Worm (Caenorhabditis elegans) whole organism, L2 larva: ENCODE results near the gene ugt-59.
"Not testable (repeated sequence)": the region's sequence is repeated elsewhere in the genome, so short reads cannot be mapped to it uniquely, and the experiment has no call there.

ENCODE experiments used
- C34F6.9 ChIP-seq: fragments of 150-350 bp; optimal IDR thresholded peaks from 2 replicates; lab custom pipeline; 2014; ENCODE audit warnings: missing biosample characterization, missing genetic modification characterization
- F13H6.1 ChIP-seq: sonication (generic microtip); optimal IDR thresholded peaks from 2 replicates; lab custom pipeline; 2016; ENCODE audit warnings: missing genetic modification characterization, missing compliant biosample characterization
- R02D3.7 ChIP-seq: fragments of 150-350 bp; optimal IDR thresholded peaks from 2 replicates; lab custom pipeline; 2014; ENCODE audit warnings: missing biosample characterization, missing genetic modification characterization
- Y55F3AM.14 ChIP-seq: fragments of 200-800 bp; sonication (Bioruptor generic); optimal IDR thresholded peaks from 2 replicates; lab custom pipeline; 2018; ENCODE audit warnings: mild to moderate bottlenecking, missing genetic modification characterization, missing compliant biosample characterization
- alr-1 ChIP-seq: fragments of 150-350 bp; optimal IDR thresholded peaks from 2 replicates; lab custom pipeline; 2014; ENCODE audit warnings: missing biosample characterization, missing genetic modification characterization
- aly-2 ChIP-seq: fragments of 150-350 bp; optimal IDR thresholded peaks from 2 replicates; lab custom pipeline; 2014; ENCODE audit warnings: missing biosample characterization, missing genetic modification characterization
- ama-1 ChIP-seq: fragments of 150-350 bp; optimal IDR thresholded peaks from 2 replicates; lab custom pipeline; 2018; ENCODE audit warnings: inconsistent platforms
- blmp-1 ChIP-seq: sonication (generic microtip); optimal IDR thresholded peaks from 2 replicates; lab custom pipeline; 2017; ENCODE audit warnings: missing genetic modification characterization, mild to moderate bottlenecking, missing compliant biosample characterization, antibody characterized with exemption, moderate library complexity; ENCODE audit not compliant: insufficient read depth
- ceh-82 ChIP-seq: fragments of 150-350 bp; optimal IDR thresholded peaks from 2 replicates; lab custom pipeline; 2014; ENCODE audit warnings: missing biosample characterization, missing genetic modification characterization
- crh-2 ChIP-seq: sonication (generic microtip); optimal IDR thresholded peaks from 2 replicates; lab custom pipeline; 2017; ENCODE audit warnings: missing biosample characterization, missing genetic modification characterization
- dmd-4 ChIP-seq: sonication (generic microtip); optimal IDR thresholded peaks from 2 replicates; lab custom pipeline; 2017; ENCODE audit warnings: missing biosample characterization, missing genetic modification characterization
- elt-1 ChIP-seq: fragments of 150-350 bp; optimal IDR thresholded peaks from 2 replicates; lab custom pipeline; 2014; ENCODE audit warnings: missing biosample characterization, missing genetic modification characterization
- fos-1 ChIP-seq: fragments of 150-350 bp; optimal IDR thresholded peaks from 2 replicates; lab custom pipeline; 2014; ENCODE audit warnings: missing biosample characterization, missing genetic modification characterization
- gmeb-1 ChIP-seq: fragments of 150-350 bp; optimal IDR thresholded peaks from 2 replicates; lab custom pipeline; 2014; ENCODE audit warnings: missing biosample characterization, missing genetic modification characterization
- lin-11 ChIP-seq: fragments of 150-350 bp; sonication (generic microtip); optimal IDR thresholded peaks from 2 replicates; lab custom pipeline; 2014; ENCODE audit warnings: missing biosample characterization, missing genetic modification characterization, inconsistent platforms, mixed read lengths
- lin-13 ChIP-seq: fragments of 150-350 bp; optimal IDR thresholded peaks from 2 replicates; lab custom pipeline; 2014; ENCODE audit warnings: missing biosample characterization, missing genetic modification reagents, missing genetic modification characterization
- lin-39 ChIP-seq: fragments of 150-350 bp; optimal IDR thresholded peaks from 2 replicates; lab custom pipeline; 2014; ENCODE audit warnings: missing biosample characterization, missing genetic modification reagents, missing genetic modification characterization
- mab-5 ChIP-seq: fragments of 150-350 bp; optimal IDR thresholded peaks from 2 replicates; lab custom pipeline; 2014; ENCODE audit warnings: missing biosample characterization, missing genetic modification characterization
- mdl-1 ChIP-seq, 2 experiments: fragments of 150-350 bp in 1 of 2; sonication (generic microtip) in 1 of 2; optimal IDR thresholded peaks; 2 replicates each; lab custom pipeline; 2017; ENCODE audit warnings: missing biosample characterization in 2 of 2, missing genetic modification characterization in 2 of 2
- nhr-10 ChIP-seq: sonication (generic microtip); optimal IDR thresholded peaks from 2 replicates; lab custom pipeline; 2017; ENCODE audit warnings: missing biosample characterization, missing genetic modification characterization
- nhr-11 ChIP-seq: fragments of 150-350 bp; optimal IDR thresholded peaks from 2 replicates; lab custom pipeline; 2014; ENCODE audit warnings: missing biosample characterization, missing genetic modification characterization
- nhr-129 ChIP-seq: fragments of 150-350 bp; optimal IDR thresholded peaks from 2 replicates; lab custom pipeline; 2014; ENCODE audit warnings: missing biosample characterization, missing genetic modification characterization
- nhr-21 ChIP-seq: fragments of 150-350 bp; optimal IDR thresholded peaks from 2 replicates; lab custom pipeline; 2014; ENCODE audit warnings: missing biosample characterization, missing genetic modification characterization
- nhr-23 ChIP-seq: fragments of 150-350 bp; optimal IDR thresholded peaks from 2 replicates; lab custom pipeline; 2014; ENCODE audit warnings: missing biosample characterization, missing genetic modification reagents, missing genetic modification characterization
- nhr-25 ChIP-seq: fragments of 150-350 bp; sonication (generic microtip); optimal IDR thresholded peaks from 3 replicates; lab custom pipeline; 2014; ENCODE audit warnings: missing biosample characterization, missing genetic modification characterization
- skn-1 ChIP-seq: sonication (generic microtip); optimal IDR thresholded peaks from 2 replicates; lab custom pipeline; 2017; ENCODE audit warnings: missing biosample characterization, missing genetic modification characterization
- sma-3 ChIP-seq: sonication (generic microtip); optimal IDR thresholded peaks from 2 replicates; lab custom pipeline; 2016; ENCODE audit warnings: missing genetic modification reagents, missing genetic modification characterization, missing compliant biosample characterization
- sma-9 ChIP-seq, 2 experiments: fragments of 150-350 bp in 1 of 2; sonication (generic microtip) in 1 of 2; optimal IDR thresholded peaks; 2 replicates each; lab custom pipeline; 2014 to 2016; ENCODE audit warnings: missing genetic modification characterization in 2 of 2, mild to moderate bottlenecking in 1 of 2, missing biosample characterization in 1 of 2, missing compliant biosample characterization in 1 of 2, missing genetic modification reagents in 1 of 2, moderate library complexity in 1 of 2
- snpc-4 ChIP-seq: fragments of 150-350 bp; optimal IDR thresholded peaks from 2 replicates; lab custom pipeline; 2014; ENCODE audit warnings: missing biosample characterization, missing genetic modification characterization
- unc-39 ChIP-seq: fragments of 150-350 bp; optimal IDR thresholded peaks from 2 replicates; lab custom pipeline; 2014; ENCODE audit warnings: missing biosample characterization, missing genetic modification characterization
- unc-55 ChIP-seq: fragments of 150-350 bp; sonication (generic microtip); optimal IDR thresholded peaks from 3 replicates; lab custom pipeline; 2014; ENCODE audit warnings: missing biosample characterization, missing genetic modification reagents, missing genetic modification characterization
- unc-62 ChIP-seq: fragments of 150-350 bp; optimal IDR thresholded peaks from 2 replicates; lab custom pipeline; 2014; ENCODE audit warnings: missing biosample characterization, missing genetic modification reagents, missing genetic modification characterization
- zag-1 ChIP-seq: fragments of 150-350 bp; optimal IDR thresholded peaks from 2 replicates; lab custom pipeline; 2014; ENCODE audit warnings: missing biosample characterization, missing genetic modification characterization

ugt-59 gene

ce11 chrIV:10322650-10323049, 37.8 kb upstream of the ugt-59 start, which contains the start of gene R09E10.1:
R09E10.1 (minus strand) TSS chrIV:10322750.
- not testable (repeated sequence) for TF ChIP-seq nhr-21, nhr-11, skn-1 (tag; lab: Kevin White, UChicago)

ce11 chrIV:10330962-10331361, 29.5 kb upstream of the ugt-59 start:
- peak; percentile 28 for TF ChIP-seq sma-9 (GFP tag; optimal IDR thresholded peaks at IDR 0.05; lab: Kevin White, UChicago)
- no peak for TF ChIP-seq sma-9 (tag; optimal IDR thresholded peaks at IDR 0.05; lab: Kevin White, UChicago)
- peak; percentile 22 for TF ChIP-seq blmp-1 (tag; lab: Kevin White, UChicago)
- no peak for TF ChIP-seq lin-11 (tag; lab: Kevin White, UChicago)
- TF ChIP-seq zag-1, result no peak
- TF ChIP-seq crh-2 (tag; lab: Kevin White, UChicago), result peak; percentile 35
- peak; percentile 17 for TF ChIP-seq nhr-25 (tag; lab: Kevin White, UChicago)
- no peak for TF ChIP-seq gmeb-1
- TF ChIP-seq snpc-4, result no peak
- TF ChIP-seq fos-1 (tag; lab: Kevin White, UChicago), result peak; percentile 68
- no peak for TF ChIP-seq alr-1
- peak; percentile 25 for TF ChIP-seq F13H6.1 (tag; lab: Kevin White, UChicago)
- peak; percentile 44 for TF ChIP-seq sma-3
- TF ChIP-seq, all 48 proteins: peak for 7

ce11 chrIV:10331882-10332281, 28.6 kb upstream of the ugt-59 start:
- TF ChIP-seq R02D3.7 (tag; lab: Kevin White, UChicago) (no peak), sma-9 (GFP tag; optimal IDR thresholded peaks at IDR 0.05; lab: Kevin White, UChicago) (peak; percentile 22), sma-9 (tag; optimal IDR thresholded peaks at IDR 0.05; lab: Kevin White, UChicago) (no peak), aly-2 (no peak), unc-55 (peak; percentile 45), fos-1 (tag; lab: Kevin White, UChicago) (peak; percentile 93), Y55F3AM.14 (no peak), C34F6.9 (tag; lab: Kevin White, UChicago) (no peak), elt-1 (no peak), lin-39 (tag; lab: Kevin White, UChicago) (no peak), mdl-1 (tag; optimal IDR thresholded peaks at IDR 0.05; lab: Kevin White, UChicago) (no peak), gmeb-1 (peak; percentile 32), mab-5 (tag; lab: Kevin White, UChicago) (no peak), ama-1 (lab: Kevin White, UChicago) (no peak), unc-39 (tag; lab: Kevin White, UChicago) (no peak), nhr-129 (tag; lab: Kevin White, UChicago) (peak; percentile 36), crh-2 (tag; lab: Kevin White, UChicago) (peak; percentile 70)
- TF ChIP-seq, all 48 proteins: peak for 6

ce11 chrIV:10337286-10337685, 23.1 kb upstream of the ugt-59 start:
- TF ChIP-seq unc-62, result no peak
- no peak for TF ChIP-seq aly-2
- no peak for TF ChIP-seq nhr-23 (tag; lab: Kevin White, UChicago)
- no peak for TF ChIP-seq C34F6.9 (tag; lab: Kevin White, UChicago)
- TF ChIP-seq sma-3, result no peak
- TF ChIP-seq nhr-129 (tag; lab: Kevin White, UChicago), result no peak
- no peak for TF ChIP-seq elt-1
- TF ChIP-seq crh-2 (tag; lab: Kevin White, UChicago), result no peak
- TF ChIP-seq dmd-4 (tag; lab: Kevin White, UChicago), result no peak
- no peak for TF ChIP-seq nhr-10 (tag; lab: Kevin White, UChicago)
- no peak for TF ChIP-seq F13H6.1 (tag; lab: Kevin White, UChicago)
- TF ChIP-seq mdl-1 (tag; optimal IDR thresholded peaks at IDR 0.05; lab: Kevin White, UChicago), result no peak
- TF ChIP-seq lin-13, result no peak
- TF ChIP-seq ceh-82 (tag; lab: Kevin White, UChicago), result no peak
- no peak for TF ChIP-seq sma-9 (GFP tag; optimal IDR thresholded peaks at IDR 0.05; lab: Kevin White, UChicago)
- TF ChIP-seq sma-9 (tag; optimal IDR thresholded peaks at IDR 0.05; lab: Kevin White, UChicago), result no peak
- TF ChIP-seq skn-1 (tag; lab: Kevin White, UChicago), result no peak
- no peak for TF ChIP-seq mab-5 (tag; lab: Kevin White, UChicago)

ce11 chrIV:10339701-10340100, 20.7 kb upstream of the ugt-59 start:
- peak; percentile 41 for TF ChIP-seq crh-2 (tag; lab: Kevin White, UChicago)
- TF ChIP-seq elt-1, result no peak
- TF ChIP-seq, all 48 proteins: peak for 1
